Fruit fly (Drosophila melanogaster): ENCODE measurements around the gene Trpml.

Gene Trpml

dm6 chr3L:19703323-19703722, 14.8 kb downstream of the Trpml start:
- TF ChIP-seq Eip78C (GFP tag) (peak; percentile 64), CG8319 (GFP tag; optimal IDR thresholded peaks at IDR 0.05) (no peak), net (GFP tag; optimal IDR thresholded peaks at IDR 0.05) (no peak), CG6808 (GFP tag; optimal IDR thresholded peaks at IDR 0.05) (peak; percentile 2), vri (GFP tag; optimal IDR thresholded peaks at IDR 0.05) (peak; percentile 98), esn (GFP tag; optimal IDR thresholded peaks at IDR 0.05) (peak; percentile 11), Sox102F (GFP tag; optimal IDR thresholded peaks at IDR 0.05) (peak; percentile 33), Sox14 (GFP tag; optimal IDR thresholded peaks at IDR 0.05) (peak; percentile 24), ss (GFP tag; optimal IDR thresholded peaks at IDR 0.05) (peak in 1 of 2 experiments; percentile 3), pdm3 (GFP tag; optimal IDR thresholded peaks at IDR 0.05) (no peak), CG6854 (GFP tag; optimal IDR thresholded peaks at IDR 0.05) (peak; percentile 26), Met (GFP tag; optimal IDR thresholded peaks at IDR 0.05) (peak; percentile 12), lz (GFP tag; optimal IDR thresholded peaks at IDR 0.05) (peak; percentile 3), svp (GFP tag) (peak; percentile 71), Hr39 (GFP tag; optimal IDR thresholded peaks at IDR 0.05) (no peak), Smox (GFP tag; optimal IDR thresholded peaks at IDR 0.05) (peak; percentile 2), CG6163 (GFP tag; IDR thresholded peaks at IDR 0.05) (0 out of 3 replicates have a peak, but pooled peaks have one; percentile 35)

dm6 chr3L:19701662-19702061, 16.5 kb downstream of the Trpml start:
- no peak for TF ChIP-seq Blimp-1 (GFP tag; optimal IDR thresholded peaks at IDR 0.05)
- TF ChIP-seq Eip93F (GFP tag; optimal IDR thresholded peaks at IDR 0.05), result no peak
- no peak for TF ChIP-seq Sox14 (GFP tag; optimal IDR thresholded peaks at IDR 0.05)
- TF ChIP-seq CG11294 (GFP tag; IDR thresholded peaks at IDR 0.05), result no peak
- TF ChIP-seq Ets96B (tag; optimal IDR thresholded peaks at IDR 0.05), result no peak
- no peak for TF ChIP-seq eg (GFP tag; IDR thresholded peaks at IDR 0.05)
- TF ChIP-seq Hr39 (GFP tag; optimal IDR thresholded peaks at IDR 0.05), result no peak

dm6 chr3L:19701106-19701505, 17.0 kb downstream of the Trpml start:
- no peak for TF ChIP-seq CG1621 (tag; optimal IDR thresholded peaks at IDR 0.05)
- TF ChIP-seq spab (GFP tag; optimal IDR thresholded peaks at IDR 0.05), result no peak
- no peak for TF ChIP-seq fd85E (GFP tag; optimal IDR thresholded peaks at IDR 0.05)
- no peak for TF ChIP-seq CG8319 (GFP tag; optimal IDR thresholded peaks at IDR 0.05)
- no peak for TF ChIP-seq CG11294 (GFP tag; IDR thresholded peaks at IDR 0.05)
- no peak for TF ChIP-seq net (GFP tag; optimal IDR thresholded peaks at IDR 0.05)
- no peak for TF ChIP-seq OdsH (GFP tag; optimal IDR thresholded peaks at IDR 0.05)
- TF ChIP-seq Lpt (GFP tag; optimal IDR thresholded peaks at IDR 0.05), result no peak
- TF ChIP-seq CG31627 (GFP tag; optimal IDR thresholded peaks at IDR 0.05), result no peak
- TF ChIP-seq Hr39 (GFP tag; optimal IDR thresholded peaks at IDR 0.05), result no peak
- no peak for TF ChIP-seq Ets96B (tag; optimal IDR thresholded peaks at IDR 0.05)
- TF ChIP-seq CG11902 (GFP tag; optimal IDR thresholded peaks at IDR 0.05), result no peak

dm6 chr3L:19700463-19700862, 17.7 kb downstream of the Trpml start:
- TF ChIP-seq eg (GFP tag; IDR thresholded peaks at IDR 0.05) (no peak), Lpt (GFP tag; optimal IDR thresholded peaks at IDR 0.05) (no peak), Eip78C (GFP tag) (peak; percentile 5), topi (GFP tag; optimal IDR thresholded peaks at IDR 0.05) (no peak)

- no peak for TF ChIP-seq Blimp-1 (GFP tag; optimal IDR thresholded peaks at IDR 0.05)
- TF ChIP-seq CG6163 (GFP tag; IDR thresholded peaks at IDR 0.05), result peak; percentile 75
- TF ChIP-seq CG8632 (GFP tag; optimal IDR thresholded peaks at IDR 0.05), result peak; percentile 44
- peak; percentile 28 for TF ChIP-seq fd59A (GFP tag; optimal IDR thresholded peaks at IDR 0.05)
- peak; percentile 22 for TF ChIP-seq CG11762 (GFP tag; optimal IDR thresholded peaks at IDR 0.05; ENCODE audit: insufficient read depth)
- TF ChIP-seq vri (GFP tag; optimal IDR thresholded peaks at IDR 0.05), result no peak
- TF ChIP-seq CG3032 (tag; optimal IDR thresholded peaks at IDR 0.05), result peak; percentile 25
- peak; percentile 54 for TF ChIP-seq CG11902 (GFP tag; optimal IDR thresholded peaks at IDR 0.05)
- peak; percentile 36 for TF ChIP-seq CG4318 (GFP tag; optimal IDR thresholded peaks at IDR 0.05)
- TF ChIP-seq acj6 (GFP tag; optimal IDR thresholded peaks at IDR 0.05), result peak; percentile 39
- TF ChIP-seq CG6792 (GFP tag; optimal IDR thresholded peaks at IDR 0.05), result peak; percentile 43
- TF ChIP-seq CG31627 (GFP tag; optimal IDR thresholded peaks at IDR 0.05), result peak; percentile 31
- TF ChIP-seq salr (GFP tag; optimal IDR thresholded peaks at IDR 0.05), result peak in 1 of 2 experiments; percentile 52
- TF ChIP-seq Eip78C (GFP tag), result peak; percentile 91
- peak; percentile 32 for TF ChIP-seq Sox102F (GFP tag; optimal IDR thresholded peaks at IDR 0.05)
- peak; percentile 66 for TF ChIP-seq Eip75B (GFP tag; optimal IDR thresholded peaks at IDR 0.05)
- TF ChIP-seq Gug (GFP tag; IDR thresholded peaks at IDR 0.05), result no peak
- TF ChIP-seq Lpt (GFP tag; optimal IDR thresholded peaks at IDR 0.05), result peak; percentile 66
- TF ChIP-seq CG34406 (GFP tag; optimal IDR thresholded peaks at IDR 0.05), result peak; percentile 37
- peak; percentile 77 for TF ChIP-seq CG32006 (GFP tag; optimal IDR thresholded peaks at IDR 0.05)
- TF ChIP-seq CG11294 (GFP tag; IDR thresholded peaks at IDR 0.05), result no peak
- TF ChIP-seq esn (GFP tag; optimal IDR thresholded peaks at IDR 0.05), result peak; percentile 53
- peak; percentile 29 for TF ChIP-seq Hr39 (GFP tag; optimal IDR thresholded peaks at IDR 0.05)
- peak; percentile 45 for TF ChIP-seq achi (GFP tag; optimal IDR thresholded peaks at IDR 0.05)
These were observed 18.5 kb downstream of the Trpml start for dm6 chr3L:19699651-19700050.

Data from whole organism, prepupa.